Worm (Caenorhabditis elegans) whole organism, late embryonic: ENCODE measurements around the gene fbxa-26.
"Not testable (repeated sequence)": the region's sequence is repeated elsewhere in the genome, so short reads cannot be mapped to it uniquely, and the experiment has no call there.

Experiments used
- ceh-24 ChIP-seq: sonication (generic microtip); optimal IDR thresholded peaks from 2 replicates; lab custom pipeline; 2016; ENCODE audit warnings: mild to moderate bottlenecking, missing genetic modification characterization, missing compliant biosample characterization
- ceh-6 ChIP-seq: fragments of 200-800 bp; sonication (Bioruptor generic); optimal IDR thresholded peaks from 2 replicates; lab custom pipeline; 2018; ENCODE audit warnings: mild to moderate bottlenecking, missing genetic modification characterization, missing compliant biosample characterization
- gmeb-2 ChIP-seq: sonication (generic microtip); optimal IDR thresholded peaks from 2 replicates; lab custom pipeline; 2016; ENCODE audit warnings: missing genetic modification characterization, inconsistent platforms, missing compliant biosample characterization
- lin-11 ChIP-seq: fragments of 200-800 bp; sonication (Bioruptor generic); optimal IDR thresholded peaks from 2 replicates; lab custom pipeline; 2018; ENCODE audit warnings: mild to moderate bottlenecking, missing genetic modification characterization, missing compliant biosample characterization
- rnt-1 ChIP-seq: sonication (generic microtip); optimal IDR thresholded peaks from 2 replicates; lab custom pipeline; 2016; ENCODE audit warnings: missing genetic modification characterization, missing compliant biosample characterization
- sox-2 ChIP-seq: fragments of 200-800 bp; sonication (Bioruptor generic); IDR thresholded peaks from 2 replicates; pipeline ENCODE4 v1.3.6; 2022; ENCODE audit warnings: missing genetic modification reagents, missing genetic modification characterization, missing compliant biosample characterization
- tbx-7 ChIP-seq: sonication (generic microtip); optimal IDR thresholded peaks from 2 replicates; lab custom pipeline; 2016; ENCODE audit warnings: missing genotype, missing genetic modification characterization, missing compliant biosample characterization

- TF ChIP-seq ceh-6; lin-11; sox-2 (GFP tag; lab: Robert Waterston, UW); gmeb-2 (tag; lab: Kevin White, UChicago); rnt-1 (tag; lab: Kevin White, UChicago); tbx-7 (tag; lab: Kevin White, UChicago); ceh-24 (tag; lab: Kevin White, UChicago): not testable (repeated sequence)
Measured at ce11 chrIII:1377903-1378302, 35.6 kb upstream of the fbxa-26 start, which contains the start of gene pals-40.
